Worm (Caenorhabditis elegans): ENCODE results near the gene W08F4.12.
A peak's percentile ranks its signal among the peaks of the same experiment; 100 is the strongest.
"Not testable (repeated sequence)": the region's sequence is repeated elsewhere in the genome, so short reads cannot be mapped to it uniquely, and the experiment has no call there.

Gene W08F4.12

ce11 chrII:602020-602419 is 17.8 kb upstream of the W08F4.12 start, which contains the start of gene nhl-3:
TSS of gene nhl-3 (minus strand) at chrII:602120.
- TF ChIP-seq ceh-22 (tag; optimal IDR thresholded peaks at IDR 0.05) (no peak), pha-2 (tag; optimal IDR thresholded peaks at IDR 0.05) (no peak), ceh-19 (GFP tag; optimal IDR thresholded peaks at IDR 0.05) (no peak), elt-2 (tag; optimal IDR thresholded peaks at IDR 0.05) (no peak), fax-1 (tag; optimal IDR thresholded peaks at IDR 0.05) (no peak), pqm-1 (tag; optimal IDR thresholded peaks at IDR 0.05) (no peak), hlh-15 (tag; optimal IDR thresholded peaks at IDR 0.05) (no peak), hlh-6 (tag; optimal IDR thresholded peaks at IDR 0.05) (no peak), ref-2 (tag; optimal IDR thresholded peaks at IDR 0.05) (no peak), fkh-6 (tag; optimal IDR thresholded peaks at IDR 0.05) (no peak), nfya-1 (tag; optimal IDR thresholded peaks at IDR 0.05) (no peak), ceh-31 (tag; optimal IDR thresholded peaks at IDR 0.05) (no peak)

- TF ChIP-seq sox-4 (tag; optimal IDR thresholded peaks at IDR 0.05) (no peak), hlh-30 (tag; optimal IDR thresholded peaks at IDR 0.05; ENCODE audit: insufficient read depth) (peak; percentile 93), T23F11.4 (GFP tag; optimal IDR thresholded peaks at IDR 0.05) (no peak), pax-1 (tag; optimal IDR thresholded peaks at IDR 0.05) (no peak), nfya-1 (tag; optimal IDR thresholded peaks at IDR 0.05) (peak; percentile 19), ama-1 (optimal IDR thresholded peaks at IDR 0.05) (no peak), pag-3 (tag; optimal IDR thresholded peaks at IDR 0.05; ENCODE audit: borderline replicate concordance) (no peak), sox-2 (GFP tag; IDR thresholded peaks at IDR 0.05) (no peak), dmd-4 (tag; optimal IDR thresholded peaks at IDR 0.05; ENCODE audit: borderline replicate concordance) (no peak), ahr-1 (tag; optimal IDR thresholded peaks at IDR 0.05) (no peak), fkh-10 (GFP tag; optimal IDR thresholded peaks at IDR 0.05) (no peak), zip-5 (tag; optimal IDR thresholded peaks at IDR 0.05) (no peak), unc-55 (GFP tag; optimal IDR thresholded peaks at IDR 0.05) (peak; percentile 35), mec-3 (tag; optimal IDR thresholded peaks at IDR 0.05; ENCODE audit: borderline replicate concordance) (no peak), hlh-6 (tag; optimal IDR thresholded peaks at IDR 0.05) (no peak), ceh-6 (GFP tag; optimal IDR thresholded peaks at IDR 0.05) (no peak), ceh-31 (tag; optimal IDR thresholded peaks at IDR 0.05) (peak; percentile 31), unc-86 (tag; optimal IDR thresholded peaks at IDR 0.05) (no peak), C08G9.2 (tag; optimal IDR thresholded peaks at IDR 0.05) (no peak)
Measured at ce11 chrII:601305-601704, 17.1 kb upstream of the W08F4.12 start.

- TF ChIP-seq gmeb-2 (tag; optimal IDR thresholded peaks at IDR 0.05) (no peak), sox-4 (tag; optimal IDR thresholded peaks at IDR 0.05) (no peak), eyg-1 (tag; optimal IDR thresholded peaks at IDR 0.05) (no peak), nhr-232 (tag; optimal IDR thresholded peaks at IDR 0.05) (no peak), lin-11 (tag; optimal IDR thresholded peaks at IDR 0.05) (no peak), rnt-1 (tag; optimal IDR thresholded peaks at IDR 0.05) (no peak), npax-4 (tag; optimal IDR thresholded peaks at IDR 0.05) (no peak), che-1 (tag; optimal IDR thresholded peaks at IDR 0.05) (no peak), madf-2 (tag; optimal IDR thresholded peaks at IDR 0.05) (no peak), pha-2 (tag; optimal IDR thresholded peaks at IDR 0.05) (no peak), nhr-11 (tag; optimal IDR thresholded peaks at IDR 0.05) (no peak), ceh-30 (tag; optimal IDR thresholded peaks at IDR 0.05) (no peak)
Measured at ce11 chrII:596702-597101, 12.5 kb upstream of the W08F4.12 start.

- not testable (repeated sequence) for TF ChIP-seq fax-1, unc-42, ceh-31 (tag; optimal IDR thresholded peaks at IDR 0.05)
Measured at ce11 chrII:593221-593620, 9.0 kb upstream of the W08F4.12 start, which contains the start of gene W08F4.1. TSS of gene W08F4.1 (plus strand) at chrII:593521.
